Fruit fly (Drosophila melanogaster) whole organism, embryonic: ENCODE measurements around the gene MRG15.

ENCODE experiments used
- B-H2 ChIP-seq: fragments of 200-800 bp; sonication (Bioruptor generic); optimal IDR thresholded peaks from 2 replicates; lab custom pipeline; 2018; ENCODE audit warnings: missing biosample characterization, mild to moderate bottlenecking, missing genetic modification characterization
- C15 ChIP-seq: fragments of 200-800 bp; sonication (Bioruptor generic); IDR thresholded peaks from 3 replicates; pipeline ENCODE4 v1.3.6; 2022; ENCODE audit warnings: missing biosample characterization, missing genetic modification characterization
- CG10321 ChIP-seq: fragments of 200-800 bp; sonication (Bioruptor generic); IDR thresholded peaks from 2 replicates; pipeline ENCODE4 v1.3.6; 2022; ENCODE audit warnings: missing biosample characterization, missing genetic modification characterization
- CG10654 ChIP-seq: fragments of 200-800 bp; sonication (Bioruptor generic); optimal IDR thresholded peaks from 2 replicates; lab custom pipeline; 2016; ENCODE audit warnings: missing biosample characterization, missing genetic modification characterization
- CG10979 ChIP-seq: fragments of 200-800 bp; sonication (Bioruptor generic); optimal IDR thresholded peaks from 2 replicates; lab custom pipeline; 2018; ENCODE audit warnings: missing biosample characterization, mild to moderate bottlenecking, missing genetic modification characterization, moderate library complexity
- CG12744 ChIP-seq: fragments of 200-800 bp; sonication (Bioruptor generic); optimal IDR thresholded peaks from 2 replicates; lab custom pipeline; 2016; ENCODE audit warnings: missing biosample characterization, missing genetic modification characterization
- CG14050 ChIP-seq: fragments of 200-800 bp; sonication (Bioruptor generic); IDR thresholded peaks from 3 replicates; pipeline ENCODE4 v1.3.6; 2022; ENCODE audit warnings: missing biosample characterization, missing genetic modification characterization
- CG14710 ChIP-seq: fragments of 200-800 bp; sonication (Bioruptor generic); optimal IDR thresholded peaks from 3 replicates; lab custom pipeline; 2019; ENCODE audit warnings: missing biosample characterization, mild to moderate bottlenecking, missing genetic modification characterization, moderate library complexity
- CG15479 ChIP-seq: fragments of 200-800 bp; sonication (Bioruptor generic); optimal IDR thresholded peaks from 3 replicates; lab custom pipeline; 2019; ENCODE audit warnings: missing biosample characterization, mild to moderate bottlenecking, missing genetic modification characterization, moderate library complexity
- CG15514 ChIP-seq: fragments of 200-800 bp; sonication (Bioruptor generic); optimal IDR thresholded peaks from 3 replicates; lab custom pipeline; 2017; ENCODE audit warnings: missing biosample characterization, missing genetic modification characterization, mild to moderate bottlenecking, moderate library complexity, missing genetic modification reagents
- CG1603 ChIP-seq: fragments of 200-800 bp; sonication (Bioruptor generic); optimal IDR thresholded peaks from 2 replicates; lab custom pipeline; 2019; ENCODE audit warnings: missing biosample characterization, mild to moderate bottlenecking, missing genetic modification characterization, moderate library complexity
- CG18764 ChIP-seq: fragments of 200-800 bp; sonication (Bioruptor generic); optimal IDR thresholded peaks from 3 replicates; lab custom pipeline; 2016; ENCODE audit warnings: missing biosample characterization, missing genetic modification characterization
- CG2199 ChIP-seq: fragments of 200-800 bp; sonication (Bioruptor generic); IDR thresholded peaks from 3 replicates; pipeline ENCODE4 v1.3.6; 2022; ENCODE audit warnings: missing biosample characterization, missing genetic modification characterization
- CG31224 ChIP-seq: fragments of 200-800 bp; sonication (Bioruptor generic); IDR thresholded peaks from 2 replicates; pipeline ENCODE4 v1.3.6; 2022; ENCODE audit warnings: missing biosample characterization, missing genetic modification characterization
- CG31365 ChIP-seq: fragments of 200-800 bp; sonication (Bioruptor generic); optimal IDR thresholded peaks from 2 replicates; lab custom pipeline; 2018; ENCODE audit warnings: missing biosample characterization, mild to moderate bottlenecking, missing genetic modification characterization
- CG3281 ChIP-seq: fragments of 200-800 bp; sonication (Bioruptor generic); optimal IDR thresholded peaks from 3 replicates; lab custom pipeline; 2017; ENCODE audit warnings: missing biosample characterization, mild to moderate bottlenecking, missing genetic modification characterization
- CG3995 ChIP-seq: fragments of 200-800 bp; sonication (Bioruptor generic); optimal IDR thresholded peaks from 3 replicates; lab custom pipeline; 2016; ENCODE audit warnings: missing biosample characterization, missing genetic modification characterization
- CG4820 ChIP-seq: fragments of 200-800 bp; sonication (Bioruptor generic); optimal IDR thresholded peaks from 3 replicates; lab custom pipeline; 2016; ENCODE audit warnings: missing biosample characterization, missing genetic modification characterization
- CG4854 ChIP-seq: fragments of 200-800 bp; sonication (Bioruptor generic); optimal IDR thresholded peaks from 2 replicates; lab custom pipeline; 2016; ENCODE audit warnings: missing biosample characterization, missing genetic modification characterization, inconsistent platforms
- CG7372 ChIP-seq: fragments of 200-800 bp; sonication (Bioruptor generic); IDR thresholded peaks from 2 replicates; pipeline ENCODE4 v1.3.6; 2022; ENCODE audit warnings: missing biosample characterization, missing genetic modification characterization
- Dp ChIP-seq: fragments of 200-800 bp; sonication (Bioruptor generic); optimal IDR thresholded peaks from 2 replicates; lab custom pipeline; 2018; ENCODE audit warnings: missing biosample characterization, mild to moderate bottlenecking, missing genetic modification characterization, moderate library complexity
- HHEX ChIP-seq: fragments of 200-800 bp; sonication (Bioruptor generic); optimal IDR thresholded peaks from 3 replicates; lab custom pipeline; 2017; ENCODE audit warnings: missing biosample characterization, mild to moderate bottlenecking, missing genetic modification characterization, missing genetic modification reagents
- HLH4C ChIP-seq: fragments of 200-800 bp; sonication (Bioruptor generic); IDR thresholded peaks from 3 replicates; pipeline ENCODE4 v1.3.6; 2022; ENCODE audit warnings: missing biosample characterization, missing genetic modification characterization; ENCODE audit not compliant: partially characterized antibody
- Lim3 ChIP-seq: fragments of 200-800 bp; sonication (Bioruptor generic); IDR thresholded peaks from 2 replicates; pipeline ENCODE4 v1.3.6; 2022; ENCODE audit warnings: missing biosample characterization, missing genetic modification characterization
- Rx ChIP-seq: fragments of 200-800 bp; sonication (Bioruptor generic); IDR thresholded peaks from 2 replicates; pipeline ENCODE4 v1.3.6; 2022; ENCODE audit warnings: missing biosample characterization, missing genetic modification characterization
- Sry-δ ChIP-seq: fragments of 200-800 bp; sonication (Bioruptor generic); optimal IDR thresholded peaks from 2 replicates; lab custom pipeline; 2016; ENCODE audit warnings: missing biosample characterization, missing genetic modification characterization
- Ssrp ChIP-seq: fragments of 200-800 bp; sonication (Bioruptor generic); optimal IDR thresholded peaks from 2 replicates; lab custom pipeline; 2018; ENCODE audit warnings: missing biosample characterization, mild to moderate bottlenecking, missing genetic modification characterization, moderate library complexity
- YL-1 ChIP-seq: fragments of 200-800 bp; sonication (Bioruptor generic); optimal IDR thresholded peaks from 3 replicates; lab custom pipeline; 2017; ENCODE audit warnings: missing biosample characterization, mild to moderate bottlenecking, missing genetic modification characterization
- az2 ChIP-seq: fragments of 200-800 bp; sonication (Bioruptor generic); optimal IDR thresholded peaks from 3 replicates; lab custom pipeline; 2016; ENCODE audit warnings: missing biosample characterization, missing genetic modification characterization
- bcd ChIP-seq: fragments of 200-800 bp; sonication (Bioruptor generic); optimal IDR thresholded peaks from 2 replicates; lab custom pipeline; 2017; ENCODE audit warnings: missing biosample characterization, mild to moderate bottlenecking, missing genetic modification characterization
- cg ChIP-seq: fragments of 200-800 bp; sonication (Bioruptor generic); optimal IDR thresholded peaks from 3 replicates; lab custom pipeline; 2019; ENCODE audit warnings: missing biosample characterization, mild to moderate bottlenecking, missing genetic modification characterization, moderate library complexity
- chn ChIP-seq: fragments of 200-800 bp; sonication (Bioruptor generic); optimal IDR thresholded peaks from 2 replicates; lab custom pipeline; 2016; ENCODE audit warnings: missing biosample characterization, missing genetic modification characterization
- crp ChIP-seq, 2 experiments: fragments of 200-800 bp; sonication (Bioruptor generic); optimal IDR thresholded peaks; 2 replicates in 1 of 2; 3 replicates in 1 of 2; lab custom pipeline; 2017; ENCODE audit warnings: missing biosample characterization in 2 of 2, missing genetic modification characterization in 2 of 2, mild to moderate bottlenecking in 1 of 2, moderate library complexity in 1 of 2
- eyg ChIP-seq: fragments of 200-800 bp; sonication (Bioruptor generic); optimal IDR thresholded peaks from 3 replicates; lab custom pipeline; 2016; ENCODE audit warnings: missing biosample characterization, missing genetic modification characterization
- gfzf ChIP-seq: fragments of 200-800 bp; sonication (Bioruptor generic); optimal IDR thresholded peaks from 2 replicates; lab custom pipeline; 2016; ENCODE audit warnings: missing biosample characterization, mild to moderate bottlenecking, missing genetic modification characterization, moderate library complexity
- lilli ChIP-seq: fragments of 200-800 bp; sonication (Bioruptor generic); optimal IDR thresholded peaks from 3 replicates; lab custom pipeline; 2016; ENCODE audit warnings: missing biosample characterization, missing genetic modification characterization
- luna ChIP-seq: fragments of 200-800 bp; sonication (Bioruptor generic); optimal IDR thresholded peaks from 2 replicates; lab custom pipeline; 2016; ENCODE audit warnings: missing biosample characterization, missing genetic modification characterization
- odd ChIP-seq: fragments of 200-800 bp; sonication (Bioruptor generic); optimal IDR thresholded peaks from 2 replicates; lab custom pipeline; 2017; ENCODE audit warnings: missing biosample characterization, mild to moderate bottlenecking, missing genetic modification characterization
- pho ChIP-seq: fragments of 200-800 bp; sonication (Bioruptor generic); optimal IDR thresholded peaks from 2 replicates; lab custom pipeline; 2016; ENCODE audit warnings: missing biosample characterization, missing genetic modification characterization
- pzg ChIP-seq: fragments of 200-800 bp; sonication (Bioruptor generic); optimal IDR thresholded peaks from 3 replicates; lab custom pipeline; 2018; ENCODE audit warnings: missing biosample characterization, mild to moderate bottlenecking, missing genetic modification characterization, moderate library complexity
- sens ChIP-seq: fragments of 200-800 bp; sonication (Bioruptor generic); peaks from one replicate; lab custom pipeline; 2016; ENCODE audit warnings: missing biosample characterization, missing genetic modification characterization
- shn ChIP-seq: fragments of 200-800 bp; sonication (Bioruptor generic); optimal IDR thresholded peaks from 3 replicates; lab custom pipeline; 2016; ENCODE audit warnings: missing biosample characterization, missing genetic modification characterization
- sna ChIP-seq: fragments of 200-800 bp; sonication (Bioruptor generic); IDR thresholded peaks from 2 replicates; pipeline ENCODE4 v1.3.6; 2022; ENCODE audit warnings: missing biosample characterization, missing genetic modification characterization; ENCODE audit not compliant: partially characterized antibody
- stwl ChIP-seq: fragments of 200-800 bp; sonication (Bioruptor generic); optimal IDR thresholded peaks from 3 replicates; lab custom pipeline; 2018; ENCODE audit warnings: missing biosample characterization, mild to moderate bottlenecking, missing genetic modification characterization, moderate library complexity
- sug ChIP-seq: fragments of 200-800 bp; optimal IDR thresholded peaks from 2 replicates; lab custom pipeline; 2019; ENCODE audit warnings: missing biosample characterization, mild to moderate bottlenecking, missing genetic modification characterization, moderate library complexity
- tap ChIP-seq: fragments of 200-800 bp; optimal IDR thresholded peaks from 3 replicates; lab custom pipeline; 2019; ENCODE audit warnings: missing biosample characterization, mild to moderate bottlenecking, missing genetic modification characterization, moderate library complexity
- tio ChIP-seq: fragments of 200-800 bp; sonication (Bioruptor generic); optimal IDR thresholded peaks from 2 replicates; lab custom pipeline; 2017; ENCODE audit warnings: missing biosample characterization, missing genetic modification characterization, inconsistent platforms
- trh ChIP-seq: fragments of 200-800 bp; sonication (Bioruptor generic); optimal IDR thresholded peaks from 2 replicates; lab custom pipeline; 2016; ENCODE audit warnings: missing biosample characterization, missing genetic modification characterization
- ttk ChIP-seq: fragments of 200-800 bp; sonication (Bioruptor generic); IDR thresholded peaks from 2 replicates; pipeline ENCODE4 v2.1.2; 2022; ENCODE audit warnings: missing biosample characterization, missing genetic modification characterization
- usp ChIP-seq: fragments of >200 bp; optimal IDR thresholded peaks from 2 replicates; lab custom pipeline; 2017; ENCODE audit warnings: missing biosample characterization, missing genetic modification characterization
- vvl ChIP-seq: fragments of 200-800 bp; sonication (Bioruptor generic); IDR thresholded peaks from 2 replicates; pipeline ENCODE4 v1.3.6; 2022; ENCODE audit warnings: missing biosample characterization, missing genetic modification characterization
- wdn ChIP-seq: fragments of 200-800 bp; sonication (Bioruptor generic); IDR thresholded peaks from 2 replicates; pipeline ENCODE4 v1.3.6; 2022; ENCODE audit warnings: missing biosample characterization, missing genetic modification characterization

The MRG15 gene

dm6 chr3R:15268426-15268825 is 9.5 kb downstream of the MRG15 start, which contains the start of the genes CG14864 and Zip88E (continued):
- TF ChIP-seq CG15479 (GFP tag; lab: Kevin White, UChicago): no peak
- TF ChIP-seq crp (GFP tag; optimal IDR thresholded peaks at IDR 0.05; lab: Kevin White, UChicago): peak in 1 of 2 experiments; percentile 8
- no peak for TF ChIP-seq usp (GFP tag; lab: Kevin White, UChicago)
- no peak for TF ChIP-seq tap
- peak; percentile 23 for TF ChIP-seq CG14710 (tag; lab: Kevin White, UChicago)
- TF ChIP-seq wdn (GFP tag; lab: Robert Waterston, UW): no peak
- TF ChIP-seq Rx (GFP tag; lab: Robert Waterston, UW): no peak
- TF ChIP-seq CG3995 (GFP tag; lab: Kevin White, UChicago): no peak
- no peak for TF ChIP-seq B-H2 (GFP tag; lab: Kevin White, UChicago)
- TF ChIP-seq sens: peak; percentile 33
- TF ChIP-seq YL-1: peak; percentile 44
- no peak for TF ChIP-seq CG10321 (GFP tag; lab: Robert Waterston, UW)
- no peak for TF ChIP-seq chn (GFP tag; lab: Kevin White, UChicago)
- TF ChIP-seq HHEX (GFP tag; lab: Kevin White, UChicago): no peak
- TF ChIP-seq CG15514 (GFP tag; lab: Kevin White, UChicago): peak; percentile 57
- no peak for TF ChIP-seq CG10979 (tag; lab: Kevin White, UChicago)
- 0 out of 2 replicates have a peak, but pooled peaks have one; percentile 10 for TF ChIP-seq vvl (GFP tag; lab: Robert Waterston, UW)
- TF ChIP-seq sna (GFP tag; lab: Robert Waterston, UW): no peak
- no peak for TF ChIP-seq CG10654 (GFP tag; lab: Kevin White, UChicago)
- peak; percentile 69 for TF ChIP-seq pzg (GFP tag; lab: Kevin White, UChicago)
- TF ChIP-seq az2 (GFP tag; lab: Kevin White, UChicago): no peak
- no peak for TF ChIP-seq cg (GFP tag; lab: Kevin White, UChicago)
- TF ChIP-seq CG31224 (GFP tag; lab: Robert Waterston, UW): no peak
- no peak for TF ChIP-seq CG3281
- peak; percentile 17 for TF ChIP-seq sug (tag; lab: Kevin White, UChicago)
- TF ChIP-seq C15 (GFP tag; lab: Robert Waterston, UW): no peak
- TF ChIP-seq Sry-δ: peak; percentile 20
- no peak for TF ChIP-seq lilli (GFP tag; lab: Kevin White, UChicago)
- TF ChIP-seq odd: no peak
- TF ChIP-seq CG14050: no peak
- TF ChIP-seq CG4820: no peak
- TF ChIP-seq CG2199 (GFP tag; lab: Robert Waterston, UW): no peak
- TF ChIP-seq CG18764: no peak
- TF ChIP-seq pho (GFP tag; lab: Kevin White, UChicago): no peak
- TF ChIP-seq stwl (tag; lab: Kevin White, UChicago): no peak
- TF ChIP-seq CG1603 (tag; lab: Kevin White, UChicago): peak; percentile 17
- peak; percentile 87 for TF ChIP-seq gfzf
- TF ChIP-seq CG12744 (GFP tag; lab: Kevin White, UChicago): no peak
- TF ChIP-seq luna: no peak
- no peak for TF ChIP-seq Ssrp (tag; lab: Kevin White, UChicago)
- TF ChIP-seq Lim3 (GFP tag; lab: Robert Waterston, UW): no peak
- TF ChIP-seq trh (GFP tag; lab: Kevin White, UChicago): no peak
- no peak for TF ChIP-seq HLH4C (GFP tag; lab: Robert Waterston, UW)
- TF ChIP-seq shn (GFP tag; lab: Kevin White, UChicago): no peak
- no peak for TF ChIP-seq CG4854 (GFP tag; lab: Kevin White, UChicago)
- no peak for TF ChIP-seq bcd
- TF ChIP-seq Dp (GFP tag; lab: Kevin White, UChicago): peak; percentile 73
- TF ChIP-seq ttk (GFP tag; lab: Robert Waterston, UW): no peak
- TF ChIP-seq CG31365 (tag; lab: Kevin White, UChicago): no peak
- TF ChIP-seq CG7372 (GFP tag; lab: Robert Waterston, UW): no peak
- TF ChIP-seq tio (GFP tag; lab: Kevin White, UChicago): no peak
- TF ChIP-seq eyg: no peak
